Fruit fly (Drosophila melanogaster) whole organism, embryonic: ENCODE data around the gene dlg1.

ENCODE experiments used
- CG10979 ChIP-seq: fragments of 200-800 bp; sonication (Bioruptor generic); optimal IDR thresholded peaks from 2 replicates; lab custom pipeline; 2018; ENCODE audit warnings: missing biosample characterization, mild to moderate bottlenecking, missing genetic modification characterization, moderate library complexity
- CG12071 ChIP-seq: fragments of 200-800 bp; sonication (Bioruptor generic); optimal IDR thresholded peaks from 3 replicates; lab custom pipeline; 2018; ENCODE audit warnings: missing biosample characterization, mild to moderate bottlenecking, missing genetic modification characterization
- CG12155 ChIP-seq: fragments of 200-800 bp; sonication (Bioruptor generic); optimal IDR thresholded peaks from 3 replicates; lab custom pipeline; 2016; ENCODE audit warnings: missing biosample characterization, missing genetic modification characterization
- CG12942 ChIP-seq: fragments of 200-800 bp; sonication (Bioruptor generic); optimal IDR thresholded peaks from 3 replicates; lab custom pipeline; 2016; ENCODE audit warnings: missing biosample characterization, missing genetic modification characterization
- CG16815 ChIP-seq: fragments of 200-800 bp; sonication (Bioruptor generic); optimal IDR thresholded peaks from 3 replicates; lab custom pipeline; 2017; ENCODE audit warnings: missing biosample characterization, mild to moderate bottlenecking, missing genetic modification characterization
- CG2129 ChIP-seq: fragments of 200-800 bp; sonication (Bioruptor generic); IDR thresholded peaks from 2 replicates; pipeline ENCODE4 v1.3.6; 2022; ENCODE audit warnings: missing biosample characterization, missing genetic modification characterization; ENCODE audit not compliant: partially characterized antibody
- CG30403 ChIP-seq: fragments of 200-800 bp; sonication (Bioruptor generic); optimal IDR thresholded peaks from 3 replicates; lab custom pipeline; 2016; ENCODE audit warnings: missing biosample characterization, missing genetic modification characterization
- CG3838 ChIP-seq: fragments of 200-800 bp; sonication (Bioruptor generic); optimal IDR thresholded peaks from 3 replicates; lab custom pipeline; 2016; ENCODE audit warnings: missing biosample characterization, missing genetic modification characterization
- CG3847 ChIP-seq: fragments of 200-800 bp; sonication (Bioruptor generic); IDR thresholded peaks from 2 replicates; pipeline ENCODE4 v1.3.6; 2022; ENCODE audit warnings: missing biosample characterization, missing genetic modification characterization
- CG43689 ChIP-seq: fragments of 200-800 bp; sonication (Bioruptor generic); IDR thresholded peaks from 2 replicates; pipeline ENCODE4 v1.3.6; 2022; ENCODE audit warnings: missing biosample characterization, missing genetic modification characterization
- CG6254 ChIP-seq: fragments of 200-800 bp; sonication (Bioruptor generic); optimal IDR thresholded peaks from 3 replicates; lab custom pipeline; 2017; ENCODE audit warnings: mild to moderate bottlenecking, missing biosample characterization, missing genetic modification reagents, missing genetic modification characterization
- CG6683 ChIP-seq: fragments of 200-800 bp; sonication (Bioruptor generic); optimal IDR thresholded peaks from 2 replicates; lab custom pipeline; 2017; ENCODE audit warnings: missing biosample characterization, mild to moderate bottlenecking, missing genetic modification characterization, missing genetic modification reagents
- CG6854 ChIP-seq: fragments of 200-800 bp; sonication (Bioruptor generic); optimal IDR thresholded peaks from 3 replicates; lab custom pipeline; 2017; ENCODE audit warnings: missing biosample characterization, mild to moderate bottlenecking, missing genetic modification characterization
- CG7556 ChIP-seq: fragments of 200-800 bp; sonication (Bioruptor generic); optimal IDR thresholded peaks from 2 replicates; lab custom pipeline; 2017; ENCODE audit warnings: missing biosample characterization, mild to moderate bottlenecking, missing genetic modification characterization
- CG7987 ChIP-seq: fragments of 200-800 bp; sonication (Bioruptor generic); optimal IDR thresholded peaks from 2 replicates; lab custom pipeline; 2018; ENCODE audit warnings: missing biosample characterization, mild to moderate bottlenecking, missing genetic modification characterization, moderate library complexity
- CG8089 ChIP-seq: fragments of 200-800 bp; sonication (Bioruptor generic); optimal IDR thresholded peaks from 3 replicates; lab custom pipeline; 2016; ENCODE audit warnings: missing biosample characterization, missing genetic modification characterization
- CG8388 ChIP-seq: fragments of 200-800 bp; sonication (Bioruptor generic); optimal IDR thresholded peaks from 2 replicates; lab custom pipeline; 2019; ENCODE audit warnings: missing biosample characterization, mild to moderate bottlenecking, missing genetic modification characterization, moderate library complexity
- CG8924 ChIP-seq: fragments of 200-800 bp; optimal IDR thresholded peaks from 3 replicates; lab custom pipeline; 2019; ENCODE audit warnings: missing biosample characterization, mild to moderate bottlenecking, missing genetic modification characterization, moderate library complexity
- Chrac-16 ChIP-seq: fragments of 200-800 bp; sonication (Bioruptor generic); optimal IDR thresholded peaks from 3 replicates; lab custom pipeline; 2016; ENCODE audit warnings: missing biosample characterization, missing genetic modification characterization
- D19B ChIP-seq: fragments of 200-800 bp; sonication (Bioruptor generic); optimal IDR thresholded peaks from 2 replicates; lab custom pipeline; 2017; ENCODE audit warnings: missing biosample characterization, mild to moderate bottlenecking, missing genetic modification characterization
- Eip74EF ChIP-seq, 2 experiments: fragments of 200-800 bp in 1 of 2; fragments of >200 bp in 1 of 2; sonication (Bioruptor generic) in 1 of 2; optimal IDR thresholded peaks; 2 replicates each; lab custom pipeline; 2017 to 2019; ENCODE audit warnings: missing biosample characterization in 2 of 2, missing genetic modification characterization in 2 of 2, mild to moderate bottlenecking in 1 of 2, moderate library complexity in 1 of 2
- HmgD ChIP-seq: fragments of 200-800 bp; sonication (Bioruptor generic); optimal IDR thresholded peaks from 3 replicates; lab custom pipeline; 2016; ENCODE audit warnings: missing biosample characterization, missing genetic modification characterization
- Hmx ChIP-seq: fragments of 200-800 bp; sonication (Bioruptor generic); optimal IDR thresholded peaks from 2 replicates; lab custom pipeline; 2016; ENCODE audit warnings: missing biosample characterization, missing genetic modification characterization
- Myb ChIP-seq: fragments of 200-800 bp; sonication (Bioruptor generic); optimal IDR thresholded peaks from 2 replicates; lab custom pipeline; 2016; ENCODE audit warnings: missing biosample characterization, missing genetic modification characterization
- Ptx1 ChIP-seq: fragments of 200-800 bp; sonication (Bioruptor generic); IDR thresholded peaks from 2 replicates; pipeline ENCODE4 v1.3.6; 2022; ENCODE audit warnings: missing biosample characterization, missing genetic modification characterization
- Taf1 ChIP-seq: fragments of 200-800 bp; sonication (Bioruptor generic); IDR thresholded peaks from 2 replicates; pipeline ENCODE4 v1.3.6; 2022; ENCODE audit warnings: missing biosample characterization, missing genetic modification characterization
- chinmo ChIP-seq: fragments of 200-800 bp; sonication (Bioruptor generic); IDR thresholded peaks from 4 replicates; pipeline ENCODE4 v1.3.6; 2022; ENCODE audit warnings: missing biosample characterization, missing genetic modification characterization; ENCODE audit not compliant: partially characterized antibody
- ci ChIP-seq: fragments of 200-800 bp; sonication (Bioruptor generic); IDR thresholded peaks from 3 replicates; pipeline ENCODE4 v1.3.6; 2022; ENCODE audit warnings: missing biosample characterization, missing genetic modification characterization
- cwo ChIP-seq: fragments of 200-800 bp; sonication (Bioruptor generic); optimal IDR thresholded peaks from 3 replicates; lab custom pipeline; 2017; ENCODE audit warnings: missing biosample characterization, missing genetic modification characterization, mild to moderate bottlenecking, moderate library complexity, missing genetic modification reagents
- dimm ChIP-seq: fragments of 200-800 bp; sonication (Bioruptor generic); IDR thresholded peaks from 2 replicates; pipeline ENCODE4 v1.3.6; 2022; ENCODE audit warnings: missing biosample characterization, missing genetic modification characterization
- dm ChIP-seq: fragments of 200-800 bp; sonication (Bioruptor generic); optimal IDR thresholded peaks from 3 replicates; lab custom pipeline; 2016; ENCODE audit warnings: missing biosample characterization, missing genetic modification characterization
- fd3F ChIP-seq: fragments of 200-800 bp; sonication (Bioruptor generic); optimal IDR thresholded peaks from 2 replicates; lab custom pipeline; 2018; ENCODE audit warnings: missing biosample characterization, mild to moderate bottlenecking, missing genetic modification characterization, moderate library complexity
- gcm2 ChIP-seq: fragments of 200-800 bp; sonication (Bioruptor generic); optimal IDR thresholded peaks from 2 replicates; lab custom pipeline; 2016; ENCODE audit warnings: missing biosample characterization, missing genetic modification characterization
- gt ChIP-seq: fragments of 200-800 bp; sonication (Bioruptor generic); IDR thresholded peaks from 2 replicates; pipeline ENCODE4 v1.3.6; 2022; ENCODE audit warnings: missing biosample characterization, missing genetic modification characterization
- ind ChIP-seq: fragments of 200-800 bp; sonication (Bioruptor generic); optimal IDR thresholded peaks from 3 replicates; lab custom pipeline; 2016; ENCODE audit warnings: missing biosample characterization, missing genetic modification characterization
- mld ChIP-seq: fragments of 200-800 bp; sonication (Bioruptor generic); IDR thresholded peaks from 3 replicates; pipeline ENCODE4 v1.3.6; 2022; ENCODE audit warnings: missing biosample characterization, missing genetic modification characterization; ENCODE audit not compliant: partially characterized antibody
- odd ChIP-seq: fragments of 200-800 bp; sonication (Bioruptor generic); optimal IDR thresholded peaks from 2 replicates; lab custom pipeline; 2017; ENCODE audit warnings: missing biosample characterization, mild to moderate bottlenecking, missing genetic modification characterization
- onecut ChIP-seq: fragments of 200-800 bp; sonication (Bioruptor generic); IDR thresholded peaks from 2 replicates; pipeline ENCODE4 v1.3.6; 2022; ENCODE audit warnings: missing biosample characterization, missing genetic modification characterization
- pho ChIP-seq: fragments of 200-800 bp; sonication (Bioruptor generic); optimal IDR thresholded peaks from 2 replicates; lab custom pipeline; 2016; ENCODE audit warnings: missing biosample characterization, missing genetic modification characterization
- pita ChIP-seq: fragments of 200-800 bp; sonication (Bioruptor generic); optimal IDR thresholded peaks from 2 replicates; lab custom pipeline; 2017; ENCODE audit warnings: missing biosample characterization, mild to moderate bottlenecking, missing genetic modification characterization
- pnt ChIP-seq: fragments of 200-800 bp; sonication (Bioruptor generic); optimal IDR thresholded peaks from 3 replicates; lab custom pipeline; 2016; ENCODE audit warnings: missing biosample characterization, missing genetic modification characterization
- pzg ChIP-seq: fragments of 200-800 bp; sonication (Bioruptor generic); optimal IDR thresholded peaks from 3 replicates; lab custom pipeline; 2018; ENCODE audit warnings: missing biosample characterization, mild to moderate bottlenecking, missing genetic modification characterization, moderate library complexity
- sens-2 ChIP-seq: fragments of 200-800 bp; sonication (Bioruptor generic); IDR thresholded peaks from 2 replicates; pipeline ENCODE4 v1.3.6; 2022; ENCODE audit warnings: missing biosample characterization, missing genetic modification characterization
- shn ChIP-seq: fragments of 200-800 bp; sonication (Bioruptor generic); optimal IDR thresholded peaks from 3 replicates; lab custom pipeline; 2016; ENCODE audit warnings: missing biosample characterization, missing genetic modification characterization
- sna ChIP-seq: fragments of 200-800 bp; sonication (Bioruptor generic); IDR thresholded peaks from 2 replicates; pipeline ENCODE4 v1.3.6; 2022; ENCODE audit warnings: missing biosample characterization, missing genetic modification characterization; ENCODE audit not compliant: partially characterized antibody
- sob ChIP-seq: fragments of 200-800 bp; sonication (Bioruptor generic); IDR thresholded peaks from 2 replicates; pipeline ENCODE4 v1.3.6; 2022; ENCODE audit warnings: missing biosample characterization, missing genetic modification characterization
- twi ChIP-seq: fragments of 200-800 bp; optimal IDR thresholded peaks from 2 replicates; lab custom pipeline; 2019; ENCODE audit warnings: missing biosample characterization, mild to moderate bottlenecking, missing genetic modification characterization, moderate library complexity
- usp ChIP-seq: fragments of >200 bp; optimal IDR thresholded peaks from 2 replicates; lab custom pipeline; 2017; ENCODE audit warnings: missing biosample characterization, missing genetic modification characterization
- zen2 ChIP-seq: fragments of 200-800 bp; sonication (Bioruptor generic); IDR thresholded peaks from 3 replicates; pipeline ENCODE4 v1.3.6; 2022; ENCODE audit warnings: missing biosample characterization, missing genetic modification characterization; ENCODE audit not compliant: partially characterized antibody

The dlg1 gene

dm6 chrX:11449476-11450119 is 80.1 kb downstream of the dlg1 start (continued):
- TF ChIP-seq CG6683 (GFP tag; lab: Kevin White, UChicago) (peak; percentile 50), shn (GFP tag; lab: Kevin White, UChicago) (peak; percentile 74), mld (no peak), chinmo (GFP tag; lab: Robert Waterston, UW) (0 out of 4 replicates have a peak, but pooled peaks have one; percentile 5), gt (peak; percentile 68), gcm2 (GFP tag; lab: Kevin White, UChicago) (peak; percentile 70), CG12071 (GFP tag; lab: Kevin White, UChicago) (peak; percentile 88), pnt (peak; percentile 86), odd (GFP tag; lab: Kevin White, UChicago) (peak; percentile 84), onecut (GFP tag; lab: Robert Waterston, UW) (peak; percentile 74), zen2 (no peak), CG8388 (GFP tag; lab: Kevin White, UChicago) (peak; percentile 80), sna (GFP tag; lab: Robert Waterston, UW) (no peak), CG12942 (peak; percentile 84), pzg (GFP tag; lab: Kevin White, UChicago) (peak; percentile 5), dm (GFP tag; lab: Kevin White, UChicago) (peak; percentile 59), Taf1 (GFP tag; lab: Robert Waterston, UW) (peak; percentile 65), ind (GFP tag; lab: Kevin White, UChicago) (peak; percentile 88), CG7556 (GFP tag; lab: Kevin White, UChicago) (peak; percentile 81), CG2129 (GFP tag; lab: Robert Waterston, UW) (no peak), usp (GFP tag; lab: Kevin White, UChicago) (no peak), Hmx (peak; percentile 9), CG30403 (GFP tag; lab: Kevin White, UChicago) (peak; percentile 81), CG7987 (GFP tag; lab: Kevin White, UChicago) (peak; percentile 73), Chrac-16 (GFP tag; lab: Kevin White, UChicago) (peak; percentile 74), CG43689 (GFP tag; lab: Robert Waterston, UW) (peak; percentile 71), twi (peak; percentile 70), CG3847 (GFP tag; lab: Robert Waterston, UW) (peak; percentile 82), CG12155 (GFP tag; lab: Kevin White, UChicago) (peak; percentile 67), sob (GFP tag; lab: Robert Waterston, UW) (peak; percentile 85), CG6254 (GFP tag; lab: Kevin White, UChicago) (peak; percentile 46), CG16815 (GFP tag; lab: Kevin White, UChicago) (peak; percentile 67), sens-2 (GFP tag; lab: Robert Waterston, UW) (peak; percentile 54; the same call in 1 of the 2 replicates), pho (peak; percentile 74), ci (GFP tag; lab: Robert Waterston, UW) (peak; percentile 94), D19B (GFP tag; lab: Kevin White, UChicago) (peak; percentile 52), HmgD (GFP tag; lab: Kevin White, UChicago) (peak; percentile 57), dimm (GFP tag; lab: Robert Waterston, UW) (peak; percentile 55; the same call in 1 of the 2 replicates), pita (GFP tag; lab: Kevin White, UChicago) (no peak), fd3F (peak; percentile 80), CG10979 (tag; lab: Kevin White, UChicago) (peak; percentile 71), Ptx1 (GFP tag; lab: Robert Waterston, UW) (peak; percentile 90), CG3838 (GFP tag; lab: Kevin White, UChicago) (peak; percentile 33), CG8924 (tag; lab: Kevin White, UChicago) (peak; percentile 80), Eip74EF (GFP tag; optimal IDR thresholded peaks at IDR 0.05; lab: Kevin White, UChicago) (peak in 1 of 2 experiments; percentile 67), Myb (peak; percentile 74), CG6854 (GFP tag; lab: Kevin White, UChicago) (peak; percentile 65), cwo (GFP tag; lab: Kevin White, UChicago) (peak; percentile 77), CG8089 (GFP tag; lab: Kevin White, UChicago) (peak; percentile 81)
